Worm (Caenorhabditis elegans) whole organism, L4 larva: ENCODE measurements around the gene F23A7.3.

Experiments used
- F10B5.3 ChIP-seq: sonication (generic microtip); optimal IDR thresholded peaks from 2 replicates; lab custom pipeline; 2016; ENCODE audit warnings: mild to moderate bottlenecking, missing genetic modification characterization, missing compliant biosample characterization
- F37D6.2 ChIP-seq: sonication (generic microtip); optimal IDR thresholded peaks from 2 replicates; lab custom pipeline; 2016; ENCODE audit warnings: mild to moderate bottlenecking, missing genetic modification characterization, missing compliant biosample characterization
- R02D3.7 ChIP-seq: fragments of 150-350 bp; sonication (generic microtip); optimal IDR thresholded peaks from 3 replicates; lab custom pipeline; 2014; ENCODE audit warnings: missing biosample characterization, missing genetic modification characterization
- Y105C5A.15 ChIP-seq: fragments of 200-800 bp; sonication (Bioruptor generic); IDR thresholded peaks from 2 replicates; pipeline ENCODE4 v1.3.6; 2022; ENCODE audit warnings: missing genetic modification characterization, missing compliant biosample characterization
- ZK337.2 ChIP-seq: fragments of 200-800 bp; sonication (Bioruptor generic); IDR thresholded peaks from 2 replicates; pipeline ENCODE4 v1.3.6; 2022; ENCODE audit warnings: missing genetic modification reagents, missing genetic modification characterization, missing compliant biosample characterization
- aha-1 ChIP-seq: fragments of 150-350 bp; peaks from one replicate; lab custom pipeline; 2014; ENCODE audit warnings: missing biosample characterization, missing genetic modification characterization
- aly-2 ChIP-seq: sonication (generic microtip); optimal IDR thresholded peaks from 2 replicates; lab custom pipeline; 2018; ENCODE audit warnings: missing biosample characterization, missing genetic modification characterization
- attf-4 ChIP-seq: sonication (generic microtip); optimal IDR thresholded peaks from 3 replicates; lab custom pipeline; 2017; ENCODE audit warnings: missing biosample characterization, missing genetic modification characterization
- ceh-20 ChIP-seq: fragments of 200-800 bp; sonication (Bioruptor generic); IDR thresholded peaks from 2 replicates; pipeline ENCODE4 v1.3.6; 2022; ENCODE audit warnings: missing genetic modification reagents, missing genetic modification characterization, missing compliant biosample characterization
- daf-16 ChIP-seq, 3 experiments: sonication (generic microtip); optimal IDR thresholded peaks; 2 replicates each; lab custom pipeline; 2016 to 2017; ENCODE audit warnings: missing genetic modification characterization in 3 of 3, missing genetic modification reagents in 3 of 3, mild to moderate bottlenecking in 2 of 3, missing compliant biosample characterization in 2 of 3, missing biosample characterization in 1 of 3, moderate library complexity in 1 of 3
- dmd-6 ChIP-seq: fragments of 200-800 bp; sonication (Bioruptor generic); IDR thresholded peaks from 2 replicates; pipeline ENCODE4 v1.3.6; 2022; ENCODE audit warnings: missing genetic modification reagents, missing genetic modification characterization, missing compliant biosample characterization
- dmd-9 ChIP-seq: fragments of 200-800 bp; sonication (Bioruptor generic); IDR thresholded peaks from 2 replicates; pipeline ENCODE4 v1.3.6; 2022; ENCODE audit warnings: missing genetic modification reagents, missing genetic modification characterization, missing compliant biosample characterization
- dve-1 ChIP-seq: sonication (generic microtip); optimal IDR thresholded peaks from 2 replicates; lab custom pipeline; 2017; ENCODE audit warnings: antibody characterized with exemption, mild to moderate bottlenecking, missing genetic modification characterization, missing compliant biosample characterization; ENCODE audit not compliant: insufficient read depth
- egl-27 ChIP-seq: sonication (generic microtip); optimal IDR thresholded peaks from 3 replicates; lab custom pipeline; 2017; ENCODE audit warnings: missing biosample characterization, missing genetic modification reagents, missing genetic modification characterization
- fos-1 ChIP-seq: fragments of 150-350 bp; optimal IDR thresholded peaks from 2 replicates; lab custom pipeline; 2014; ENCODE audit warnings: missing biosample characterization, missing genetic modification characterization
- gei-8 ChIP-seq: fragments of 200-800 bp; sonication (Bioruptor generic); optimal IDR thresholded peaks from 2 replicates; lab custom pipeline; 2018; ENCODE audit warnings: mild to moderate bottlenecking, missing genetic modification characterization, missing compliant biosample characterization
- hif-1 ChIP-seq, 2 experiments: sonication (generic microtip); optimal IDR thresholded peaks; 2 replicates each; lab custom pipeline; 2016 to 2017; ENCODE audit warnings: missing compliant biosample characterization in 2 of 2, missing genetic modification characterization in 2 of 2, missing genetic modification reagents in 2 of 2, missing genotype in 2 of 2, mild to moderate bottlenecking in 1 of 2
- hlh-11 ChIP-seq: fragments of 200-800 bp; sonication (Bioruptor generic); optimal IDR thresholded peaks from 2 replicates; lab custom pipeline; 2018; ENCODE audit warnings: mild to moderate bottlenecking, missing genetic modification characterization, missing compliant biosample characterization
- hlh-30 ChIP-seq: sonication (generic microtip); optimal IDR thresholded peaks from 2 replicates; lab custom pipeline; 2017; ENCODE audit warnings: antibody characterized with exemption, mild to moderate bottlenecking, missing genetic modification characterization, missing compliant biosample characterization; ENCODE audit not compliant: insufficient read depth
- lin-1 ChIP-seq: fragments of 200-800 bp; sonication (Bioruptor generic); IDR thresholded peaks from 2 replicates; pipeline ENCODE4 v1.3.6; 2022; ENCODE audit warnings: missing genetic modification reagents, missing genetic modification characterization, missing compliant biosample characterization
- lin-13 ChIP-seq: fragments of 150-350 bp; optimal IDR thresholded peaks from 2 replicates; lab custom pipeline; 2014; ENCODE audit warnings: missing biosample characterization, missing genetic modification reagents, missing genetic modification characterization
- lir-3 ChIP-seq: sonication (generic microtip); optimal IDR thresholded peaks from 2 replicates; lab custom pipeline; 2016; ENCODE audit warnings: mild to moderate bottlenecking, missing genetic modification characterization, missing compliant biosample characterization
- mdt-29 ChIP-seq: fragments of 200-800 bp; sonication (Bioruptor generic); IDR thresholded peaks from 2 replicates; pipeline ENCODE4 v1.3.6; 2022; ENCODE audit warnings: missing genetic modification reagents, missing genetic modification characterization, missing compliant biosample characterization
- mep-1 ChIP-seq: fragments of 150-350 bp; sonication (generic microtip); optimal IDR thresholded peaks from 3 replicates; lab custom pipeline; 2014; ENCODE audit warnings: missing biosample characterization, missing genetic modification characterization
- mes-2 ChIP-seq: sonication (generic microtip); optimal IDR thresholded peaks from 2 replicates; lab custom pipeline; 2016; ENCODE audit warnings: missing genotype, mild to moderate bottlenecking, missing genetic modification characterization, missing compliant biosample characterization; ENCODE audit not compliant: poor library complexity, severe bottlenecking
- mxl-3 ChIP-seq: fragments of 200-800 bp; sonication (Bioruptor generic); optimal IDR thresholded peaks from 2 replicates; lab custom pipeline; 2018; ENCODE audit warnings: mild to moderate bottlenecking, missing genetic modification characterization, missing compliant biosample characterization
- nhr-10 ChIP-seq: fragments of 150-350 bp; optimal IDR thresholded peaks from 2 replicates; lab custom pipeline; 2014; ENCODE audit warnings: missing biosample characterization, missing genetic modification characterization
- nhr-11 ChIP-seq: fragments of 150-350 bp; optimal IDR thresholded peaks from 2 replicates; lab custom pipeline; 2014; ENCODE audit warnings: missing biosample characterization, missing genetic modification characterization
- nhr-28 ChIP-seq: fragments of 150-350 bp; optimal IDR thresholded peaks from 2 replicates; lab custom pipeline; 2014; ENCODE audit warnings: missing biosample characterization, missing genetic modification characterization
- nhr-48 ChIP-seq: sonication (generic microtip); optimal IDR thresholded peaks from 2 replicates; lab custom pipeline; 2016; ENCODE audit warnings: mild to moderate bottlenecking, missing genetic modification characterization, missing compliant biosample characterization
- nhr-76 ChIP-seq: fragments of 150-350 bp; optimal IDR thresholded peaks from 2 replicates; lab custom pipeline; 2014; ENCODE audit warnings: missing biosample characterization, missing genetic modification characterization
- nhr-77 ChIP-seq: fragments of 150-350 bp; optimal IDR thresholded peaks from 2 replicates; lab custom pipeline; 2014; ENCODE audit warnings: missing biosample characterization, missing genetic modification characterization
- pqm-1 ChIP-seq: sonication (generic microtip); optimal IDR thresholded peaks from 2 replicates; lab custom pipeline; 2017; ENCODE audit warnings: missing biosample characterization, missing genetic modification characterization
- rbr-2 ChIP-seq: sonication (generic microtip); optimal IDR thresholded peaks from 2 replicates; lab custom pipeline; 2016; ENCODE audit warnings: missing genotype, missing genetic modification characterization, missing compliant biosample characterization
- saeg-2 ChIP-seq: fragments of 200-800 bp; sonication (Bioruptor generic); IDR thresholded peaks from 2 replicates; pipeline ENCODE4 v1.3.6; 2022; ENCODE audit warnings: missing genetic modification reagents, missing genetic modification characterization, missing compliant biosample characterization
- tra-1 ChIP-seq: fragments of 200-800 bp; sonication (Bioruptor generic); IDR thresholded peaks from 2 replicates; pipeline ENCODE4 v1.3.6; 2022; ENCODE audit warnings: missing genetic modification reagents, missing genetic modification characterization, missing compliant biosample characterization
- unc-62 ChIP-seq, 3 experiments: fragments of 150-350 bp in 1 of 3; sonication (generic microtip); optimal IDR thresholded peaks in 2 of 3; peaks in 1 of 3; 1 replicate in 1 of 3; 2 replicates in 2 of 3; lab custom pipeline; 2014 to 2017; ENCODE audit warnings: missing biosample characterization in 3 of 3, missing genetic modification characterization in 3 of 3, missing genetic modification reagents in 3 of 3, missing genotype in 1 of 3
- vab-7 ChIP-seq: fragments of 200-800 bp; sonication (Bioruptor generic); IDR thresholded peaks from 2 replicates; pipeline ENCODE4 v1.3.6; 2022; ENCODE audit warnings: missing genetic modification reagents, missing genetic modification characterization, missing compliant biosample characterization
- zip-11 ChIP-seq: fragments of 200-800 bp; sonication (Bioruptor generic); IDR thresholded peaks from 2 replicates; pipeline ENCODE4 v1.3.6; 2022; ENCODE audit warnings: missing genetic modification characterization, missing compliant biosample characterization
- zip-2 ChIP-seq: fragments of 150-350 bp; optimal IDR thresholded peaks from 2 replicates; lab custom pipeline; 2014; ENCODE audit warnings: missing biosample characterization, missing genetic modification characterization
- ztf-7 ChIP-seq: fragments of 150-350 bp; optimal IDR thresholded peaks from 2 replicates; lab custom pipeline; 2014; ENCODE audit warnings: missing biosample characterization, missing genetic modification characterization

The F23A7.3 gene

DNA sequence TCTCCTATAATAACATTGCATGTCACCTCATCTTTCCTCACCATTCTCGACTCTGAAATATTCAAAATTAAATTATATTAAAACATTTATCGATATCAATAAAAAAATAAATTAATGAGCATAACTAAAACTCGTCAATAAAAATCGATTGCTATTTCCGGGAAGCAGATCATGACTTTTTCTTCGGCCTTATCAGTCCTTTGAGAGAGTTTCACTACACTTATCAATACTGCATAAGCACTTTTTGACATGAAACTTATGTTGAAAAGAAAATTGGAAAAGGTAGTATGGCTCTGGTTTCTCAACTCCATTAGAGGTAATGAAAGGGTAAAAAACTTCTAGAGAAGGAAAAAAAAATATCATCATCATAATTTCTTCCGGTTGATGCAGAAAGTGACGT is 40.3 kb downstream of the F23A7.3 start:
- TF ChIP-seq aha-1 (tag; lab: Kevin White, UChicago) (peak; percentile 30), lir-3 (tag; lab: Kevin White, UChicago) (no peak), hlh-11 (tag; lab: Kevin White, UChicago) (peak; percentile 22), hlh-30 (tag; lab: Kevin White, UChicago) (peak; percentile 6), Y105C5A.15 (GFP tag; lab: Robert Waterston, UW) (no peak), nhr-28 (tag; lab: Kevin White, UChicago) (peak; percentile 64), nhr-76 (tag; lab: Kevin White, UChicago) (no peak), egl-27 (tag; lab: Kevin White, UChicago) (no peak), dve-1 (peak; percentile 43), lin-1 (0 out of 2 replicates have a peak, but pooled peaks have one; percentile 62), dmd-6 (GFP tag; lab: Robert Waterston, UW) (peak; percentile 58; the same call in 1 of the 2 replicates), F10B5.3 (tag; lab: Kevin White, UChicago) (no peak), mes-2 (tag; lab: Kevin White, UChicago) (no peak), pqm-1 (peak; percentile 85), attf-4 (no peak), daf-16 (GFP tag; optimal IDR thresholded peaks at IDR 0.05; lab: Kevin White, UChicago) (no peak), daf-16 (tag; optimal IDR thresholded peaks at IDR 0.05; lab: Kevin White, UChicago) (peak; percentile 53), hif-1 (tag; optimal IDR thresholded peaks at IDR 0.05; lab: Kevin White, UChicago) (no peak), ZK337.2 (GFP tag; lab: Robert Waterston, UW) (no peak)
- TF ChIP-seq, all 104 proteins: peak for 9

ce11 chrX:16261993-16262392 is 42.2 kb downstream of the F23A7.3 start, which contains the start of gene sgk-1:
Gene sgk-1 (minus strand): TSS chrX:16262122.
- TF ChIP-seq dve-1 (peak; percentile 40), nhr-76 (tag; lab: Kevin White, UChicago) (no peak), hlh-11 (tag; lab: Kevin White, UChicago) (peak; percentile 44), rbr-2 (tag; lab: Kevin White, UChicago) (no peak), hlh-30 (tag; lab: Kevin White, UChicago) (peak; percentile 27), zip-11 (GFP tag; lab: Robert Waterston, UW) (no peak), ztf-7 (tag; lab: Kevin White, UChicago) (no peak), saeg-2 (GFP tag; lab: Robert Waterston, UW) (no peak), dmd-9 (GFP tag; lab: Robert Waterston, UW) (no peak), unc-62 (GFP tag; optimal IDR thresholded peaks at IDR 0.05 in 1 of 2; lab: Kevin White, UChicago) (peak in 1 of 2 experiments; percentile 6), unc-62 (tag; optimal IDR thresholded peaks at IDR 0.05; lab: Kevin White, UChicago) (no peak), vab-7 (GFP tag; lab: Robert Waterston, UW) (no peak), nhr-10 (no peak), pqm-1 (peak; percentile 57), dmd-6 (GFP tag; lab: Robert Waterston, UW) (0 out of 2 replicates have a peak, but pooled peaks have one; percentile 31)

ce11 chrX:16263287-16263686 is 43.5 kb downstream of the F23A7.3 start:
- TF ChIP-seq mep-1 (tag; lab: Kevin White, UChicago): no peak
- no peak for TF ChIP-seq lin-1
- peak; percentile 2 for TF ChIP-seq mxl-3 (GFP tag; lab: Kevin White, UChicago)
- no peak for TF ChIP-seq R02D3.7 (tag; lab: Kevin White, UChicago)
- TF ChIP-seq zip-2 (tag; lab: Kevin White, UChicago): no peak
- no peak for TF ChIP-seq dmd-9 (GFP tag; lab: Robert Waterston, UW)
- TF ChIP-seq aly-2 (tag; lab: Kevin White, UChicago): no peak
- no peak for TF ChIP-seq lin-13 (GFP tag; lab: Kevin White, UChicago)
- no peak for TF ChIP-seq aha-1 (tag; lab: Kevin White, UChicago)
- TF ChIP-seq saeg-2 (GFP tag; lab: Robert Waterston, UW): no peak
- no peak for TF ChIP-seq ceh-20 (GFP tag; lab: Robert Waterston, UW)
- TF ChIP-seq unc-62 (GFP tag; optimal IDR thresholded peaks at IDR 0.05 in 1 of 2; lab: Kevin White, UChicago): peak in 1 of 2 experiments; percentile 98
- no peak for TF ChIP-seq unc-62 (tag; optimal IDR thresholded peaks at IDR 0.05; lab: Kevin White, UChicago)
- no peak for TF ChIP-seq gei-8 (GFP tag; lab: Kevin White, UChicago)
- no peak for TF ChIP-seq fos-1 (tag; lab: Kevin White, UChicago)
- no peak for TF ChIP-seq tra-1 (GFP tag; lab: Robert Waterston, UW)
- no peak for TF ChIP-seq nhr-11 (tag; lab: Kevin White, UChicago)
- no peak for TF ChIP-seq mdt-29 (GFP tag; lab: Robert Waterston, UW)
- TF ChIP-seq nhr-77 (tag; lab: Kevin White, UChicago): no peak
- TF ChIP-seq F37D6.2 (tag; lab: Kevin White, UChicago): no peak
- TF ChIP-seq nhr-28 (tag; lab: Kevin White, UChicago): peak; percentile 30
- TF ChIP-seq nhr-48 (tag; lab: Kevin White, UChicago): no peak
- TF ChIP-seq lir-3 (tag; lab: Kevin White, UChicago): no peak
